Worm (Caenorhabditis elegans) whole organism, L4 larva: ENCODE measurements around the gene ZK1128.3.

Experiments
- D1046.2 ChIP-seq: fragments of 200-800 bp; sonication (Bioruptor generic); IDR thresholded peaks from 2 replicates; pipeline ENCODE4 v1.3.6; 2022; ENCODE audit warnings: missing genetic modification characterization, missing compliant biosample characterization
- T20F7.1 ChIP-seq: fragments of 200-800 bp; sonication (Bioruptor generic); optimal IDR thresholded peaks from 2 replicates; lab custom pipeline; 2018; ENCODE audit warnings: mild to moderate bottlenecking, missing genetic modification characterization, missing compliant biosample characterization
- Y105C5A.15 ChIP-seq: fragments of 200-800 bp; sonication (Bioruptor generic); IDR thresholded peaks from 2 replicates; pipeline ENCODE4 v1.3.6; 2022; ENCODE audit warnings: missing genetic modification characterization, missing compliant biosample characterization
- Y48G9A.11 ChIP-seq: fragments of 200-800 bp; sonication (Bioruptor generic); IDR thresholded peaks from 2 replicates; pipeline ENCODE4 v1.3.6; 2022; ENCODE audit warnings: missing genetic modification reagents, missing genetic modification characterization, missing compliant biosample characterization
- Y5F2A.4 ChIP-seq: fragments of 200-800 bp; sonication (Bioruptor generic); optimal IDR thresholded peaks from 2 replicates; lab custom pipeline; 2018; ENCODE audit warnings: mild to moderate bottlenecking, missing genetic modification characterization, missing compliant biosample characterization
- ZK337.2 ChIP-seq: fragments of 200-800 bp; sonication (Bioruptor generic); IDR thresholded peaks from 2 replicates; pipeline ENCODE4 v1.3.6; 2022; ENCODE audit warnings: missing genetic modification reagents, missing genetic modification characterization, missing compliant biosample characterization
- aha-1 ChIP-seq: fragments of 150-350 bp; peaks from one replicate; lab custom pipeline; 2014; ENCODE audit warnings: missing biosample characterization, missing genetic modification characterization
- ama-1 ChIP-seq: fragments of 150-350 bp; optimal IDR thresholded peaks from 2 replicates; lab custom pipeline; 2014; ENCODE audit warnings: inconsistent platforms, mixed read lengths
- attf-4 ChIP-seq: sonication (generic microtip); optimal IDR thresholded peaks from 3 replicates; lab custom pipeline; 2017; ENCODE audit warnings: missing biosample characterization, missing genetic modification characterization
- ceh-28 ChIP-seq: fragments of 150-350 bp; optimal IDR thresholded peaks from 2 replicates; lab custom pipeline; 2014; ENCODE audit warnings: missing biosample characterization, missing genetic modification reagents, missing genetic modification characterization
- daf-19 ChIP-seq: fragments of 200-800 bp; sonication (Bioruptor generic); conservative IDR thresholded peaks from 2 replicates; pipeline ENCODE4 v1.3.6; 2022; ENCODE audit warnings: missing genetic modification characterization, missing compliant biosample characterization
- daf-8 ChIP-seq: fragments of 200-800 bp; sonication (Bioruptor generic); IDR thresholded peaks from 2 replicates; pipeline ENCODE4 v1.3.6; 2022; ENCODE audit warnings: missing genetic modification characterization, missing compliant biosample characterization
- duxl-1 ChIP-seq: sonication (generic microtip); optimal IDR thresholded peaks from 2 replicates; lab custom pipeline; 2016; ENCODE audit warnings: mild to moderate bottlenecking, missing genetic modification characterization, moderate library complexity, missing compliant biosample characterization; ENCODE audit not compliant: poor library complexity
- dve-1 ChIP-seq: sonication (generic microtip); optimal IDR thresholded peaks from 2 replicates; lab custom pipeline; 2017; ENCODE audit warnings: antibody characterized with exemption, mild to moderate bottlenecking, missing genetic modification characterization, missing compliant biosample characterization; ENCODE audit not compliant: insufficient read depth
- egl-27 ChIP-seq: sonication (generic microtip); optimal IDR thresholded peaks from 3 replicates; lab custom pipeline; 2017; ENCODE audit warnings: missing biosample characterization, missing genetic modification reagents, missing genetic modification characterization
- gei-8 ChIP-seq: fragments of 200-800 bp; sonication (Bioruptor generic); optimal IDR thresholded peaks from 2 replicates; lab custom pipeline; 2018; ENCODE audit warnings: mild to moderate bottlenecking, missing genetic modification characterization, missing compliant biosample characterization
- hif-1 ChIP-seq, 2 experiments: sonication (generic microtip); optimal IDR thresholded peaks; 2 replicates each; lab custom pipeline; 2016 to 2017; ENCODE audit warnings: missing compliant biosample characterization in 2 of 2, missing genetic modification characterization in 2 of 2, missing genetic modification reagents in 2 of 2, missing genotype in 2 of 2, mild to moderate bottlenecking in 1 of 2
- hlh-30 ChIP-seq: sonication (generic microtip); optimal IDR thresholded peaks from 2 replicates; lab custom pipeline; 2017; ENCODE audit warnings: antibody characterized with exemption, mild to moderate bottlenecking, missing genetic modification characterization, missing compliant biosample characterization; ENCODE audit not compliant: insufficient read depth
- hmg-1.1 ChIP-seq: fragments of 200-800 bp; sonication (Bioruptor generic); IDR thresholded peaks from 2 replicates; pipeline ENCODE4 v1.3.6; 2022; ENCODE audit warnings: missing genetic modification reagents, missing genetic modification characterization, missing compliant biosample characterization
- lim-7 ChIP-seq: fragments of 200-800 bp; sonication (Bioruptor generic); IDR thresholded peaks from 2 replicates; pipeline ENCODE4 v1.3.6; 2022; ENCODE audit warnings: missing genetic modification characterization, missing compliant biosample characterization
- lir-3 ChIP-seq: sonication (generic microtip); optimal IDR thresholded peaks from 2 replicates; lab custom pipeline; 2016; ENCODE audit warnings: mild to moderate bottlenecking, missing genetic modification characterization, missing compliant biosample characterization
- lsy-2 ChIP-seq, 2 experiments: fragments of 150-350 bp in 1 of 2; sonication (generic microtip) in 1 of 2; optimal IDR thresholded peaks; 2 replicates each; lab custom pipeline; 2014 to 2017; ENCODE audit warnings: missing biosample characterization in 2 of 2, missing genetic modification characterization in 2 of 2
- madf-9 ChIP-seq: fragments of 200-800 bp; sonication (Bioruptor generic); conservative IDR thresholded peaks from 2 replicates; pipeline ENCODE4 v1.3.6; 2022; ENCODE audit warnings: missing genetic modification reagents, missing genetic modification characterization, missing compliant biosample characterization
- mdl-1 ChIP-seq, 2 experiments: fragments of 150-350 bp in 1 of 2; sonication (generic microtip) in 1 of 2; optimal IDR thresholded peaks; 2 replicates each; lab custom pipeline; 2014 to 2017; ENCODE audit warnings: missing biosample characterization in 2 of 2, missing genetic modification characterization in 2 of 2
- mxl-3 ChIP-seq: fragments of 200-800 bp; sonication (Bioruptor generic); optimal IDR thresholded peaks from 2 replicates; lab custom pipeline; 2018; ENCODE audit warnings: mild to moderate bottlenecking, missing genetic modification characterization, missing compliant biosample characterization
- nhr-102 ChIP-seq: sonication (generic microtip); optimal IDR thresholded peaks from 2 replicates; lab custom pipeline; 2016; ENCODE audit warnings: mild to moderate bottlenecking, missing genetic modification characterization, moderate library complexity, missing compliant biosample characterization
- nhr-111 ChIP-seq: fragments of 200-800 bp; sonication (Bioruptor generic); optimal IDR thresholded peaks from 2 replicates; lab custom pipeline; 2018; ENCODE audit warnings: mild to moderate bottlenecking, missing genetic modification characterization, missing compliant biosample characterization
- nhr-237 ChIP-seq: sonication (generic microtip); optimal IDR thresholded peaks from 2 replicates; lab custom pipeline; 2017; ENCODE audit warnings: missing biosample characterization, missing genetic modification characterization
- nhr-25 ChIP-seq: sonication (generic microtip); optimal IDR thresholded peaks from 2 replicates; lab custom pipeline; 2017; ENCODE audit warnings: missing genetic modification characterization, mild to moderate bottlenecking, missing compliant biosample characterization, antibody characterized with exemption, moderate library complexity, borderline replicate concordance; ENCODE audit not compliant: insufficient read depth
- nhr-41 ChIP-seq: fragments of 200-800 bp; sonication (Bioruptor generic); IDR thresholded peaks from 2 replicates; pipeline ENCODE4 v1.3.6; 2022; ENCODE audit warnings: missing genetic modification reagents, missing genetic modification characterization, missing compliant biosample characterization
- nhr-76 ChIP-seq: fragments of 150-350 bp; optimal IDR thresholded peaks from 2 replicates; lab custom pipeline; 2014; ENCODE audit warnings: missing biosample characterization, missing genetic modification characterization
- pqm-1 ChIP-seq: sonication (generic microtip); optimal IDR thresholded peaks from 2 replicates; lab custom pipeline; 2017; ENCODE audit warnings: missing biosample characterization, missing genetic modification characterization
- spr-3 ChIP-seq: fragments of 200-800 bp; sonication (Bioruptor generic); optimal IDR thresholded peaks from 2 replicates; lab custom pipeline; 2018; ENCODE audit warnings: mild to moderate bottlenecking, missing genetic modification characterization, missing compliant biosample characterization
- tra-1 ChIP-seq: fragments of 200-800 bp; sonication (Bioruptor generic); IDR thresholded peaks from 2 replicates; pipeline ENCODE4 v1.3.6; 2022; ENCODE audit warnings: missing genetic modification reagents, missing genetic modification characterization, missing compliant biosample characterization
- unc-62 ChIP-seq, 3 experiments: fragments of 150-350 bp in 1 of 3; sonication (generic microtip); optimal IDR thresholded peaks in 2 of 3; peaks in 1 of 3; 1 replicate in 1 of 3; 2 replicates in 2 of 3; lab custom pipeline; 2014 to 2017; ENCODE audit warnings: missing biosample characterization in 3 of 3, missing genetic modification characterization in 3 of 3, missing genetic modification reagents in 3 of 3, missing genotype in 1 of 3
- zag-1 ChIP-seq: fragments of 150-350 bp; optimal IDR thresholded peaks from 2 replicates; lab custom pipeline; 2014; ENCODE audit warnings: missing biosample characterization, missing genetic modification characterization

Gene ZK1128.3

DNA sequence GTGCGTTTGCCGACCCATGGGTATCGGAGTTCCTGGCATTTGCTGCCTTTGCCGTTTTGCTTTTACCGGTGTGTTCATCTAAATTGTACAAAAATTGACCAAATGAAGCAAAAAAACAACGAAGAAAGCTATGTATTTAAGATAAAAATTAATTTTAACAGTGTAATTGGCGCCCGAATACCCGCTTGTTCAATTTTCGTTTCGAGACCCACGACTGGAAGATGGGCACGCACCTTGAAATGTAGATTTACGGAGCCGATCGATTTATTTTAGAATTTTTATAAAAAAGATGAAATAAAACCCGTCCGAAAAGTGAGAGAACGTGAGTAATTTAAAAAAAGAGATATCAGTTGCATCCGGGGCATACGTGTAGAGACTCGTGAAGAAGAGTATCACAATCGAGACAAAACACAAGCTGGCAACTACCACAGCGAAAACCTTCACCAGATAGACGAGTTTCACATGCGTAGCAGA, 30.2 kb downstream of the ZK1128.3 start, which contains the start of gene hal-2 (continued):
- no peak for TF ChIP-seq lir-3
- TF ChIP-seq, all 104 proteins: peak for 0

DNA sequence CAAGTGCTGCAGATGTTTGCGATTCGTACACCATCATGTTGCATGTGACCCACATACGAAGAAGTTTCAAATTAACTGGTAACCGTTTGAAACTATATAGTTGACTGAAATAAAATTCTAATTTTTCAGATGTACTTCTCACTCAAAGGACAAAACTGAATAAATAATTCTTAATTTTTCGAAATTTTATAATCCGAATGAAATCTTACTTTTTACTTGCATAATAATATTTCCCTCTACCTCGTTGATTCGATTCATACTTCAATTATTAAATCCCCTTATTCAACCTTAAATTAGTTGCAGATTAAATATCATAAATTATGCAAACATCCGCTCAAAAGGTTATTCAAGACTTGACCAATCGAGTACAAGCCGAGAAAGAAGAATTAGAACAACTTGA, 32.7 kb downstream of the ZK1128.3 start, which contains the start of gene T16H12.2:
Gene T16H12.2, plus strand, starts transcription at position 301 of the 400 bp plus-strand sequence.
- no peak for TF ChIP-seq hlh-30 (tag; lab: Kevin White, UChicago)
- TF ChIP-seq D1046.2 = no peak
- no peak for TF ChIP-seq spr-3 (GFP tag; lab: Kevin White, UChicago)
- TF ChIP-seq tra-1 (GFP tag; lab: Robert Waterston, UW) = no peak
- no peak for TF ChIP-seq nhr-111 (GFP tag; lab: Kevin White, UChicago)
- TF ChIP-seq egl-27 (tag; lab: Kevin White, UChicago) = no peak
- no peak for TF ChIP-seq lsy-2 (tag; optimal IDR thresholded peaks at IDR 0.05; lab: Kevin White, UChicago)
- no peak for TF ChIP-seq gei-8 (GFP tag; lab: Kevin White, UChicago)
- TF ChIP-seq Y48G9A.11 (GFP tag; lab: Robert Waterston, UW) = no peak
- no peak for TF ChIP-seq pqm-1 (tag; lab: Kevin White, UChicago)
- TF ChIP-seq, all 104 proteins: peak for 0

DNA sequence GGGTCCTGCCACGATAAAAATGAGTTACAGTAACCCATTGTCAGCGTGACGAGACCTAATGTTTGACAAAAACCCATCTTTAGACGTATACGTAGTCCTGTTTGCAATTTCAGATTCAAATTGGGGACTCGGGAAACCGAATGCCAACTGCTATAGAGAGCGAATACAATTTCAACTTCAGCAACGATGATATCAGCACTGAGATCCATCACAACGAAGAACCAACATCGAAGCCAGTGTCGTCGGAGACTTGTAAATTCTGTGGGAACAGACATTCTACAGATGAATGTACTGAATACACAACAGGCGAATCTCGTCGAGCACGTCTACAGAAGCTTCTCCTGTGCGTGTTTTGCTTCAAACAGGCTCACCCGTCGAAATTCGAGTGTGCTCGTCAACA, 33.1 kb downstream of the ZK1128.3 start:
- TF ChIP-seq Y105C5A.15 (GFP tag; lab: Robert Waterston, UW) = no peak
- peak; percentile 91 for TF ChIP-seq aha-1 (tag; lab: Kevin White, UChicago)
- peak in 1 of 2 experiments; percentile 22 for TF ChIP-seq unc-62 (GFP tag; optimal IDR thresholded peaks at IDR 0.05 in 1 of 2; lab: Kevin White, UChicago)
- TF ChIP-seq unc-62 (tag; optimal IDR thresholded peaks at IDR 0.05; lab: Kevin White, UChicago) = no peak
- no peak for TF ChIP-seq daf-19 (GFP tag; lab: Robert Waterston, UW)
- TF ChIP-seq T20F7.1 (GFP tag; lab: Kevin White, UChicago) = no peak
- TF ChIP-seq, all 104 proteins: peak for 2

DNA sequence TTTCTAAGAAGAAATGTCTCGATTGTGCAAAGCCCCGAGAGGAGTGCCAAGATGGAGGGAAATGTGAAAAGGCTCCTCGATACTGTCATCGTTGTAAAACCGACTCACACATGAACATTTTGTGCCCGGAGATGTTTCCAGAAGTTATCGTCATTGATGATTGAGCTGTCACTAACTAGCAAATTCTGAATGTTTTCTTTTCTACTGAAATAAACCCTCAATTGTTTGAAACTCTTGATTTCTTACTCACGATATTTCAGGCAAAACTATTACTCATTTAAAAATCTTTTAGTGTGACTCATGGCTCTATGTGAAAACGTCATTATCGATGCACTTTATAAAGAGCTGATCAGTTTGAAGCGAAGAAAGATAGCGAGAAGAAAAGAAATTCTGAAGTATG, 33.6 kb downstream of the ZK1128.3 start, which contains the start of gene T16H12.13:
Gene T16H12.13, plus strand, starts transcription at position 301 of the 400 bp plus-strand sequence.
- TF ChIP-seq duxl-1 (tag; lab: Kevin White, UChicago) (no peak), nhr-41 (GFP tag; lab: Robert Waterston, UW) (no peak), nhr-102 (tag; lab: Kevin White, UChicago) (no peak), mdl-1 (tag; optimal IDR thresholded peaks at IDR 0.05; lab: Kevin White, UChicago) (no peak), nhr-25 (tag; lab: Kevin White, UChicago) (no peak), zag-1 (no peak), daf-8 (GFP tag; lab: Robert Waterston, UW) (no peak), hmg-1.1 (GFP tag; lab: Robert Waterston, UW) (no peak), ceh-28 (tag; lab: Kevin White, UChicago) (no peak)

DNA sequence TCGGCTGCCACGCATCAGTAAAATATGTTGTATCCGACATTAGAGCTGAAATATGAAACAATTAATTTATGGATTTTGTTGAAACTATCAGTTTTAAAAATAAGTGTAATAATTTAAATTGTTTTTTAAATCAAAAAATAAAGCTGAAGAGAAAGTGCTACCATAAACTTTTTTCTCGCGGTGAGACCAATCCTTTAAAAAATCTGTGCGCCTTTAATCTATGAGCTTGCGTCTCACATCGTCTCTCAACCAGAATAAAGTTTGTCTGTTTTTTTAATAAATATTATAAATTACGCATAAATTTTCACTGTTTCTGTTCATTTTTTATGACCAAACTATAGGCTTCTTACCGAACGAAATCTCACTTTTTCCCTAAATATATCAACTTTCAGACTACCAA, 35.5 kb downstream of the ZK1128.3 start, which contains the start of gene T16H12.3:
Gene T16H12.3, minus strand, starts transcription at position 51 of the 400 bp plus-strand sequence.
- TF ChIP-seq attf-4 (no peak), nhr-237 (tag; lab: Kevin White, UChicago) (no peak), aha-1 (tag; lab: Kevin White, UChicago) (no peak), lsy-2 (tag; optimal IDR thresholded peaks at IDR 0.05; lab: Kevin White, UChicago) (no peak), madf-9 (GFP tag; lab: Robert Waterston, UW) (no peak), ama-1 (lab: Kevin White, UChicago) (no peak), tra-1 (GFP tag; lab: Robert Waterston, UW) (no peak), lim-7 (GFP tag; lab: Robert Waterston, UW) (no peak), nhr-76 (no peak), Y5F2A.4 (GFP tag; lab: Kevin White, UChicago) (no peak), ZK337.2 (GFP tag; lab: Robert Waterston, UW) (no peak), dve-1 (tag; lab: Kevin White, UChicago) (no peak), hif-1 (tag; optimal IDR thresholded peaks at IDR 0.05; lab: Kevin White, UChicago) (no peak), lir-3 (no peak), ceh-28 (tag; lab: Kevin White, UChicago) (no peak), hlh-30 (tag; lab: Kevin White, UChicago) (no peak), mxl-3 (GFP tag; lab: Kevin White, UChicago) (no peak)
